Fruit fly (Drosophila melanogaster): Measurements from ENCODE around the gene CG14990.

Gene CG14990

dm6 chr3L:4103258-4104247, 10.5 kb downstream of the CG14990 start, which contains the start of gene Fit1 (continued):
- TF ChIP-seq CG17186 (GFP tag; optimal IDR thresholded peaks at IDR 0.05) (peak; percentile 55), tna (GFP tag; IDR thresholded peaks at IDR 0.05; ENCODE audit: partially characterized antibody) (peak; percentile 51), CG15269 (tag; optimal IDR thresholded peaks at IDR 0.05) (no peak), BtbVII (GFP tag; optimal IDR thresholded peaks at IDR 0.05) (peak; percentile 78), CG9797 (GFP tag; optimal IDR thresholded peaks at IDR 0.05) (peak; percentile 74), org-1 (GFP tag; optimal IDR thresholded peaks at IDR 0.05) (no peak), HmgD (GFP tag; optimal IDR thresholded peaks at IDR 0.05) (peak; percentile 18), toy (GFP tag; IDR thresholded peaks at IDR 0.05) (no peak), Eip74EF (GFP tag; optimal IDR thresholded peaks at IDR 0.05) (peak in 1 of 2 experiments; percentile 44), Pdp1 (GFP tag; optimal IDR thresholded peaks at IDR 0.05) (peak in 1 of 2 experiments; percentile 95), CG12659 (GFP tag; optimal IDR thresholded peaks at IDR 0.05) (no peak), Xbp1 (GFP tag; optimal IDR thresholded peaks at IDR 0.05) (no peak), pfk (GFP tag; optimal IDR thresholded peaks at IDR 0.05) (peak; percentile 78), CG6791 (GFP tag; IDR thresholded peaks at IDR 0.05; ENCODE audit: partially characterized antibody) (peak; percentile 73), nom (GFP tag; optimal IDR thresholded peaks at IDR 0.05) (peak; percentile 46), CG31441 (GFP tag; IDR thresholded peaks at IDR 0.05) (no peak), hth (optimal IDR thresholded peaks at IDR 0.05) (no peak), oc (tag; optimal IDR thresholded peaks at IDR 0.05) (no peak), CG5953 (GFP tag; IDR thresholded peaks at IDR 0.05) (no peak), Dll (GFP tag; IDR thresholded peaks at IDR 0.05; ENCODE audit: partially characterized antibody) (peak; percentile 47; the same call in 2 of the 4 replicates), Hr78 (GFP tag; optimal IDR thresholded peaks at IDR 0.05) (no peak), mirr (GFP tag; optimal IDR thresholded peaks at IDR 0.05) (peak; percentile 62), dmrt11E (tag; optimal IDR thresholded peaks at IDR 0.05) (no peak), CG1792 (GFP tag; optimal IDR thresholded peaks at IDR 0.05) (no peak), CG34376 (GFP tag; optimal IDR thresholded peaks at IDR 0.05) (peak; percentile 95), Dp (GFP tag; optimal IDR thresholded peaks at IDR 0.05) (peak; percentile 56), fd96Cb (tag; optimal IDR thresholded peaks at IDR 0.05) (no peak), pb (GFP tag; optimal IDR thresholded peaks at IDR 0.05) (no peak), CG2889 (GFP tag; IDR thresholded peaks at IDR 0.05) (no peak), Usf (GFP tag; optimal IDR thresholded peaks at IDR 0.05) (no peak), Sin3A (optimal IDR thresholded peaks at IDR 0.05) (peak; percentile 6), CG13894 (tag; optimal IDR thresholded peaks at IDR 0.05) (peak; percentile 70), CG11695 (GFP tag; IDR thresholded peaks at IDR 0.05) (0 out of 3 replicates have a peak, but pooled peaks have one; percentile 21), Hr51 (GFP tag; optimal IDR thresholded peaks at IDR 0.05) (no peak), CG34224 (GFP tag; IDR thresholded peaks at IDR 0.05; ENCODE audit: partially characterized antibody) (peak; percentile 60), Hand (GFP tag; optimal IDR thresholded peaks at IDR 0.05) (peak; percentile 58), CG3281 (GFP tag; optimal IDR thresholded peaks at IDR 0.05) (peak; percentile 9), stc (GFP tag; IDR thresholded peaks at IDR 0.05) (0 out of 2 replicates have a peak, but pooled peaks have one; percentile 30), CG11085 (GFP tag; IDR thresholded peaks at IDR 0.05) (no peak), BEAF-32 (GFP tag; optimal IDR thresholded peaks at IDR 0.05) (peak; percentile 66), CG7357 (GFP tag; IDR thresholded peaks at IDR 0.05) (0 out of 3 replicates have a peak, but pooled peaks have one; percentile 18), Taf1 (GFP tag; IDR thresholded peaks at IDR 0.05) (no peak), unc-4 (GFP tag; IDR thresholded peaks at IDR 0.05; ENCODE audit: partially characterized antibody) (peak; percentile 40; the same call in 1 of the 2 replicates), Hmx (GFP tag; optimal IDR thresholded peaks at IDR 0.05) (no peak), Trl (optimal IDR thresholded peaks at IDR 0.05) (peak in 1 of 2 experiments; percentile 18), Trl (GFP tag; optimal IDR thresholded peaks at IDR 0.05) (no peak), Dfd (GFP tag; optimal IDR thresholded peaks at IDR 0.05) (no peak)

Data from whole organism, embryonic.